Worm (Caenorhabditis elegans): ENCODE results near the gene nlp-55.

The nlp-55 gene

DNA sequence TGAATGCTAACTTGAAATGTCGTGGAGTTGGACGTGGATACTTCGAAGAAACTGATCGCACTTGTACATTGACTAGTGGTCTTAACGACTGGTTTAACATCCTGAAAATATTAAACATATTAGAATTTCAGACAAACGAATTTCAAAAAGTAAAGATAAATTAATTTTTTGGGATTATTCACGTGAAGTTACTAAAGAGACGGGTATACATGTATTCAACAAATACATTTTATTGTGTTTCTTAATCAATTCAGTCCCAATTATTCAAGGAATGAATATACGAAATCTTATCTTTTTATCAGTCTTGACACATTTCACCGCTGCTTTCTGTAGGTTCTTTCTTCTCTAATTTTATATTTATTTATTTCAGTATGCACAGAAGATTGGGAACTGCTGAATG is 16.8 kb downstream of the nlp-55 start, which contains the start of the genes mrpl-10 and clec-142:
mrpl-10 (minus strand) TSS at position 101 of the 400 bp plus-strand sequence.
clec-142 (plus strand) TSS at position 264 of the 400 bp plus-strand sequence.
- TF ChIP-seq nhr-47 (tag; optimal IDR thresholded peaks at IDR 0.05) (no peak), lin-13 (GFP tag; optimal IDR thresholded peaks at IDR 0.05) (no peak), snpc-4 (tag; optimal IDR thresholded peaks at IDR 0.05) (no peak), xbp-1 (tag; optimal IDR thresholded peaks at IDR 0.05) (no peak), aha-1 (tag; optimal IDR thresholded peaks at IDR 0.05) (no peak), rnt-1 (tag; optimal IDR thresholded peaks at IDR 0.05) (no peak), lir-3 (tag; optimal IDR thresholded peaks at IDR 0.05; ENCODE audit: poor library complexity) (no peak), mab-9 (GFP tag; IDR thresholded peaks at IDR 0.05) (no peak), lsy-2 (tag; optimal IDR thresholded peaks at IDR 0.05) (no peak), ceh-88 (GFP tag; IDR thresholded peaks at IDR 0.05) (no peak)

DNA sequence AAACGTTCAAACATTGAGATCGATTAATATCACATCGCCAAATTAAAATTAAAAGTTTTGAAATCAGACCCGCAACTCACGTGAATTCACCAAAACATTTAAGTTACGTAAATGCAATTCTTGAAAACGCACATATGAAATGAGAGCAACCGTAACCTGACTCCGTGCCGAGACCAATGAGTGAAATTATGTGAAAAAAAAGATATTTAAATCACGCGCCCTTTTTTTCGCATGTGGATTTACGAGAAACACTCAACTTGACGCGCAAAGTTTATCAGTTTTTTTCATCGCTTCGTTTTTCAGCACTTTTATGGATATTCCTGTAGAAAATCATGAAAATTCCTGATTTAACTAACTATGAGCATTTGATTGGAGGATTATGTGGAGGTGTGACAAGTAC is 19.1 kb downstream of the nlp-55 start, which contains the start of the genes gei-14 and slc-25A32:
gei-14 (minus strand) TSS at position 175 of the 400 bp plus-strand sequence.
slc-25A32 (plus strand) TSS at position 242 of the 400 bp plus-strand sequence.
- no peak for TF ChIP-seq unc-86 (tag; optimal IDR thresholded peaks at IDR 0.05)
- TF ChIP-seq unc-98 (GFP tag; IDR thresholded peaks at IDR 0.05): no peak
- no peak for TF ChIP-seq grh-1 (GFP tag; IDR thresholded peaks at IDR 0.05)
- TF ChIP-seq elt-3 (tag; optimal IDR thresholded peaks at IDR 0.05): peak in 1 of 6 experiments; percentile 24
- no peak for TF ChIP-seq ceh-63 (GFP tag; optimal IDR thresholded peaks at IDR 0.05)
- peak; percentile 39 for TF ChIP-seq skn-1 (tag; optimal IDR thresholded peaks at IDR 0.05)
- 0 out of 2 replicates have a peak, but pooled peaks have one; percentile 25 for TF ChIP-seq nhr-19 (GFP tag; conservative IDR thresholded peaks at IDR 0.05)
- peak; percentile 92 to 95 for TF ChIP-seq efl-1 (optimal IDR thresholded peaks at IDR 0.05)
- TF ChIP-seq efl-1 (GFP tag; optimal IDR thresholded peaks at IDR 0.05 in 1 of 2): peak; percentile 90 to 99
- TF ChIP-seq nhr-85 (tag): peak; percentile 65
- peak; percentile 18 for TF ChIP-seq nhr-20 (tag; optimal IDR thresholded peaks at IDR 0.05)
- TF ChIP-seq lsy-2 (tag; optimal IDR thresholded peaks at IDR 0.05): peak; percentile 68 to 81
- TF ChIP-seq F16B12.6 (tag; optimal IDR thresholded peaks at IDR 0.05): peak; percentile 78
- TF ChIP-seq lin-35 (GFP tag; optimal IDR thresholded peaks at IDR 0.05): peak; percentile 91 to 96
- TF ChIP-seq fos-1 (tag; optimal IDR thresholded peaks at IDR 0.05): peak; percentile 1
- TF ChIP-seq nhr-71 (tag; optimal IDR thresholded peaks at IDR 0.05): peak; percentile 46
- peak; percentile 4 for TF ChIP-seq tbx-2 (tag; optimal IDR thresholded peaks at IDR 0.05)
- TF ChIP-seq blmp-1 (tag; optimal IDR thresholded peaks at IDR 0.05): peak; percentile 55
- TF ChIP-seq unc-62 (GFP tag; optimal IDR thresholded peaks at IDR 0.05): no peak
- TF ChIP-seq sup-37 (GFP tag; optimal IDR thresholded peaks at IDR 0.05): no peak
- no peak for TF ChIP-seq ets-5 (GFP tag; IDR thresholded peaks at IDR 0.05)
- TF ChIP-seq snu-23 (GFP tag; optimal IDR thresholded peaks at IDR 0.05): peak; percentile 40
- TF ChIP-seq rnt-1 (tag; optimal IDR thresholded peaks at IDR 0.05): peak; percentile 33
- TF ChIP-seq fkh-10 (GFP tag; optimal IDR thresholded peaks at IDR 0.05): no peak
- TF ChIP-seq ceh-82 (tag; optimal IDR thresholded peaks at IDR 0.05): peak in 2 of 3 experiments; percentile 33 to 34
- TF ChIP-seq lin-15B (tag; optimal IDR thresholded peaks at IDR 0.05): peak; percentile 53
- peak; percentile 13 for TF ChIP-seq xbp-1 (tag; optimal IDR thresholded peaks at IDR 0.05)
- TF ChIP-seq dpl-1 (GFP tag; optimal IDR thresholded peaks at IDR 0.05): peak; percentile 88 to 92 (median 90)
- TF ChIP-seq egl-13 (tag; optimal IDR thresholded peaks at IDR 0.05): no peak

DNA sequence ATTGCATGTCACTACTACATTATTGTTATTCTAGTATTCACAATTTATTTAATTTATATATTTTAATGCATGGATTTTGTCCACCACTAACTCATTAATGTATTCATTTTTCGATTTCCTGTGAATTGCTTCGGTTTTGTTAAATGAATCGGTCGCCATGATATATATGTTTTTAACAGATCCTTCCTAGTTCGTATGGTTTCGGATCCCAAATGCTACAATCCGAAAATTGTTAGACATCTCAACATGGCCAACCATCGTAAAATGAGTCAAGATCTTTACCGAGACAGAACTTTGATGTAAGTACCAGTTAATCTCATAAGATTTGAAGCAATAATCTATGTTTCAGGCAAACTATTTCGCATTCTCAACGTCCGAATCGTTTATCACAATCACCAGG is 22.1 kb downstream of the nlp-55 start:
- TF ChIP-seq fkh-4 (tag; optimal IDR thresholded peaks at IDR 0.05; ENCODE audit: borderline replicate concordance) (no peak), hpl-2 (GFP tag; optimal IDR thresholded peaks at IDR 0.05) (no peak), mab-9 (GFP tag; IDR thresholded peaks at IDR 0.05) (no peak), hlh-17 (GFP tag; optimal IDR thresholded peaks at IDR 0.05; ENCODE audit: borderline replicate concordance) (no peak), tlp-1 (tag; optimal IDR thresholded peaks at IDR 0.05) (no peak), aly-2 (tag; optimal IDR thresholded peaks at IDR 0.05) (no peak), dsc-1 (tag; optimal IDR thresholded peaks at IDR 0.05) (no peak), fkh-8 (tag; optimal IDR thresholded peaks at IDR 0.05) (no peak), lin-13 (GFP tag; optimal IDR thresholded peaks at IDR 0.05) (no peak), unc-62 (GFP tag; optimal IDR thresholded peaks at IDR 0.05) (no peak), nhr-11 (tag; optimal IDR thresholded peaks at IDR 0.05) (no peak), egl-27 (tag; optimal IDR thresholded peaks at IDR 0.05) (no peak), ceh-88 (GFP tag; IDR thresholded peaks at IDR 0.05) (no peak), elt-2 (tag; optimal IDR thresholded peaks at IDR 0.05) (no peak)
